Fruit fly (Drosophila melanogaster) whole organism, wandering third instar larva: ENCODE data around the gene CG5846.

Experiments used
- Hr78 ChIP-seq: fragments of >200 bp; optimal IDR thresholded peaks from 2 replicates; lab custom pipeline; 2017; ENCODE audit warnings: missing biosample characterization, missing genetic modification characterization
- OdsH ChIP-seq: fragments of 200-800 bp; sonication (Bioruptor generic); optimal IDR thresholded peaks from 2 replicates; lab custom pipeline; 2016; ENCODE audit warnings: missing biosample characterization, mild to moderate bottlenecking, missing genetic modification characterization
- br ChIP-seq: fragments of 200-800 bp; sonication (Bioruptor generic); optimal IDR thresholded peaks from 2 replicates; lab custom pipeline; 2016; ENCODE audit warnings: missing biosample characterization, missing genetic modification characterization
- fru ChIP-seq: fragments of 200-800 bp; sonication (Bioruptor generic); optimal IDR thresholded peaks from 3 replicates; lab custom pipeline; 2016; ENCODE audit warnings: missing biosample characterization, mild to moderate bottlenecking, missing genetic modification characterization
- pan ChIP-seq: fragments of >200 bp; optimal IDR thresholded peaks from 2 replicates; lab custom pipeline; 2017

DNA sequence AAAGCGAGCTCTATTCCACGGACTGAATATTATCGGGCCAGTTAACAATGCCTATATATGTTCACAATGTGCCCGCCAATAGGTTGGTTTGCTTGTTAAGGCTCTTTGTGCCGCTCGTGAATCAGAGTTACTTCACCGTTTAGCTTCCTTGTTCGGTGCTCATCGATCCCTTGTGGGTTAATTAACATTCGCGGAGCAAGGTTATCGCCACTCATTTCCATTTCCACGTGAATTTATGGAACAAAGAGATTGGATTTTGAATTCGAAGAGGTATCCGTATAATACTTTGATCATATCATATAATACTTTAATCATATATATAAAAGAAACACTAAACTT lies 8.5 kb downstream of the CG5846 start:
- TF ChIP-seq fru (GFP tag; lab: Kevin White, UChicago) (no peak), Hr78 (GFP tag; lab: Kevin White, UChicago) (no peak), pan (no peak), br (GFP tag; lab: Kevin White, UChicago) (no peak), OdsH (GFP tag; lab: Kevin White, UChicago) (no peak)
